Worm (Caenorhabditis elegans): ENCODE data around the gene efl-1.

The efl-1 gene

DNA sequence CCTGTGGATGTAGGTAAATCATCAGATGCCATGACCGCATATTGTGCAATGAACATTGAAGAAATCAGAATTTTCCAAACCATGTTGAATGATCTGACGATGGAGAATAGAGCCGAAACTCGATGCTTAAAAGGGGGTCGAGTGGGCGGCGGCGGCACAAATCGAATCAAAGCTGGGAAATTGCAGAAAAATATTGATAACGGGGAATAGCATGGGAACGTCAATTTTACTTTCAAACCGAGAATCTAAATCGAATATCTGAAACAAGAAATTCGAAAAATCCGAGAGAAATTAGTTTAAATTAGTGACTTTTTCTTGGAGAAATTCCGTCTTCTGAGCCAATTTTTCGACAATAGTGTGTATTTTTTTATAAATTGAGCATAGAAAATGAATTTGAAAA lies 49.4 kb downstream of the efl-1 start, which contains the start of gene F09C6.10:
F09C6.10 (minus strand) TSS at position 101 of the 400 bp plus-strand sequence.
- TF ChIP-seq fkh-6 (tag; optimal IDR thresholded peaks at IDR 0.05) = no peak
- no peak for TF ChIP-seq unc-86 (tag; optimal IDR thresholded peaks at IDR 0.05)
- TF ChIP-seq ets-4 (tag; optimal IDR thresholded peaks at IDR 0.05) = no peak
- TF ChIP-seq sox-2 (GFP tag; IDR thresholded peaks at IDR 0.05) = no peak
- no peak for TF ChIP-seq tbx-2 (tag; optimal IDR thresholded peaks at IDR 0.05)
- TF ChIP-seq eyg-1 (tag; optimal IDR thresholded peaks at IDR 0.05) = no peak
- TF ChIP-seq ztf-16 (tag; optimal IDR thresholded peaks at IDR 0.05) = no peak
- no peak for TF ChIP-seq Y22D7AL.16 (tag; optimal IDR thresholded peaks at IDR 0.05)
- no peak for TF ChIP-seq fkh-10 (GFP tag; optimal IDR thresholded peaks at IDR 0.05)
- TF ChIP-seq ceh-22 (tag; optimal IDR thresholded peaks at IDR 0.05) = no peak
- TF ChIP-seq pax-1 (tag; optimal IDR thresholded peaks at IDR 0.05) = no peak
- TF ChIP-seq dmd-4 (tag; optimal IDR thresholded peaks at IDR 0.05; ENCODE audit: borderline replicate concordance) = no peak
- no peak for TF ChIP-seq pros-1 (tag; optimal IDR thresholded peaks at IDR 0.05)
- no peak for TF ChIP-seq che-1 (tag; optimal IDR thresholded peaks at IDR 0.05)

DNA sequence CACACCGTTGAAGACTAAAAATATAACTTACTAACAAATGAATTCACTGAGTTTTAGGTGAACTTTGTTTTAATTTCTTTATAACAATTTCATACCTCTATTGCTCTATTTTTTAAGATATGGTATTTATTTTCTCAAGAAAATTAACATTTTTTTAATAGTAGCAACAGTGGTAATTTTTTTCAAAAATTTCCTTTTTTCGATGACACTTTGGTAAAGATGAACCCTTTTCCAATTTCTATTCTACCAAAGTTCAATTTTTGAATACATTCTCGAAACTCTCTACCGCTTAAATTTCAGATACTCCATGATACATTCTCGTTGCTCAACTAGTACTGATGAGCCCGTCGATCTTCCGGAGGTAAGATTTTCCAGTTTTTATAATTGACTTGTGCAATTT lies 53.5 kb downstream of the efl-1 start, which contains the start of gene nhr-116:
nhr-116 (plus strand) TSS at position 301 of the 400 bp plus-strand sequence.
- TF ChIP-seq ceh-48 (tag; optimal IDR thresholded peaks at IDR 0.05) (no peak), odd-2 (tag; optimal IDR thresholded peaks at IDR 0.05) (no peak), K02D7.2 (tag; optimal IDR thresholded peaks at IDR 0.05) (no peak), sdc-2 (tag; optimal IDR thresholded peaks at IDR 0.05) (no peak), nhr-11 (tag; optimal IDR thresholded peaks at IDR 0.05) (no peak), dve-1 (tag; optimal IDR thresholded peaks at IDR 0.05) (no peak), elt-2 (tag; optimal IDR thresholded peaks at IDR 0.05) (no peak), dmd-4 (tag; optimal IDR thresholded peaks at IDR 0.05; ENCODE audit: borderline replicate concordance) (no peak), ceh-45 (GFP tag; IDR thresholded peaks at IDR 0.05) (no peak), ceh-34 (tag; optimal IDR thresholded peaks at IDR 0.05) (no peak), unc-55 (GFP tag; optimal IDR thresholded peaks at IDR 0.05) (no peak), hlh-30 (tag; optimal IDR thresholded peaks at IDR 0.05; ENCODE audit: insufficient read depth) (no peak), unc-86 (tag; optimal IDR thresholded peaks at IDR 0.05) (no peak), unc-3 (GFP tag; conservative IDR thresholded peaks at IDR 0.05) (no peak), unc-3 (tag; optimal IDR thresholded peaks at IDR 0.05) (no peak), K09A11.1 (tag; optimal IDR thresholded peaks at IDR 0.05; ENCODE audit: insufficient read depth) (no peak), pqm-1 (tag; optimal IDR thresholded peaks at IDR 0.05) (no peak), hlh-15 (tag; optimal IDR thresholded peaks at IDR 0.05) (no peak), pat-9 (tag; optimal IDR thresholded peaks at IDR 0.05) (no peak), C38D4.7 (GFP tag; optimal IDR thresholded peaks at IDR 0.05) (no peak)

DNA sequence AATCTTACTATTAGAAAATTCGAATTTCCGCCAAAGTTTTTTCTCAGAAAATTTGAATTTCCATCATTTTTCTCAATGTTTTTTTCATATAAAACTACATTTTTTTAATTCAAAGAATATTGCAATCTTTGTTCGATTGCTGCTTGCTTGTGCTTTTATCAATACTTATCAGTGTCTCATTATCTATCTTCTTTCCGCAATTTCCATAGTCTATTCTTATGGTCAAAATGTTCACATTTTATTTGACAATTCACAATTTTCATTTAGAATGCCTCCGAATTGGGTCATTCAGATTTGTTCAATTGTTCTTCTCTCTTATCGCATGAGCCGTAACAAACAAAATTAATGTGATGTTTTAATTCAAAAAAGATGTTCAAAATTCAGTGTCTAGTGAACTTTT lies 54.2 kb downstream of the efl-1 start:
- TF ChIP-seq elt-2 (tag; optimal IDR thresholded peaks at IDR 0.05) (peak; percentile 14), Y22D7AL.16 (tag; optimal IDR thresholded peaks at IDR 0.05) (no peak), pax-1 (tag; optimal IDR thresholded peaks at IDR 0.05) (no peak), ceh-2 (tag; optimal IDR thresholded peaks at IDR 0.05) (no peak), dve-1 (tag; optimal IDR thresholded peaks at IDR 0.05) (no peak), fkh-6 (tag; optimal IDR thresholded peaks at IDR 0.05) (no peak), elt-4 (tag; optimal IDR thresholded peaks at IDR 0.05) (no peak)

DNA sequence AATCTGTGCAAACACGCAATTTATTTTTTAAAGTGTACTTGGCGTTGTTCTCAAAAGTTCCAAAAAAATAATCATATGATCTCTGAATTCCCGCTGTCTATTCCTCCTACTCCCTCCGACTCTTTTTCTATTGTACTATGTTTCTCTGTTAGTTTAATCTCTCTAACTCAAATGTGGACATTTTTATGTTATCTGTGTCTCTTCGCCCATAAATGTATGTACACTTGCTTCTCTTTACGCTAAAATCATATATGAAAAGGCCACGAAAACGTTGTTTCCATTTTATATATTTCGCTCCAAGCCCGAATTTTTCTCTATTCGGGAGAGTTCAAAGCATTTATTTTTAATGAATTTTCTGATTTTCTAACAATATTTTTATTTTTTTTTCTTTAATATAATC lies 54.6 kb downstream of the efl-1 start:
- no peak for TF ChIP-seq elt-4 (tag; optimal IDR thresholded peaks at IDR 0.05)

DNA sequence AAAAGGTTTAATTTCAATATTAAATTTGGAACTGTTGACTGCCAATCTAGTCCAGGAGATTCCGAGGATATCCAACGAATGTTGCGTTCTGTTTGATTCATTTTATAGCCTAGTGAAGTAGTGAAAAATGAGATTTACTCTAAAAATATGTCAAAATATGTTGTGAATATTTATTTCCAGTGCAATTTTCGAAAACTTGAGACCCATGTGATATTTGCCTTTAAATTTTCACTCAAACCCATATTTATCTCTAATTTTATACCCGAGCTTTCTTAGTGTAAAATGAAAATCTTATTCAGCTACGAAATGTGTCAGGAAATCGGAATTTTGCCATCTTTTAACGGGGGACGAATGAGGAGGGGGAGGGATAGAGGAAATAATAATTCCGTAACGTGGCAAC lies 55.6 kb downstream of the efl-1 start, which contains the start of gene F09C6.16:
F09C6.16 (minus strand) TSS at position 101 of the 400 bp plus-strand sequence.
- no peak for TF ChIP-seq sdc-2 (tag; optimal IDR thresholded peaks at IDR 0.05)
- no peak for TF ChIP-seq ceh-2 (tag; optimal IDR thresholded peaks at IDR 0.05)
- no peak for TF ChIP-seq C08G9.2 (tag; optimal IDR thresholded peaks at IDR 0.05)
- no peak for TF ChIP-seq unc-55 (GFP tag; optimal IDR thresholded peaks at IDR 0.05)
- TF ChIP-seq F13H6.1 (tag; optimal IDR thresholded peaks at IDR 0.05) = no peak
- no peak for TF ChIP-seq ttx-3 (tag; optimal IDR thresholded peaks at IDR 0.05)
- no peak for TF ChIP-seq tbx-2 (tag; optimal IDR thresholded peaks at IDR 0.05)
- no peak for TF ChIP-seq pha-2 (tag; optimal IDR thresholded peaks at IDR 0.05)
- no peak for TF ChIP-seq ceh-34 (tag; optimal IDR thresholded peaks at IDR 0.05)
- no peak for TF ChIP-seq madf-2 (tag; optimal IDR thresholded peaks at IDR 0.05)
- no peak for TF ChIP-seq zip-5 (tag; optimal IDR thresholded peaks at IDR 0.05)
- no peak for TF ChIP-seq nhr-232 (tag; optimal IDR thresholded peaks at IDR 0.05)
- no peak for TF ChIP-seq ama-1 (optimal IDR thresholded peaks at IDR 0.05)
- TF ChIP-seq ceh-45 (GFP tag; IDR thresholded peaks at IDR 0.05) = no peak
- TF ChIP-seq fkh-10 (GFP tag; optimal IDR thresholded peaks at IDR 0.05) = no peak
- no peak for TF ChIP-seq ceh-30 (tag; optimal IDR thresholded peaks at IDR 0.05)
